Fruit fly (Drosophila melanogaster) whole organism, embryonic: ENCODE results near the gene Tip60.

Source experiments
- Antp ChIP-seq: fragments of 200-800 bp; sonication (Bioruptor generic); optimal IDR thresholded peaks from 3 replicates; lab custom pipeline; 2016; ENCODE audit warnings: missing biosample characterization, missing genetic modification characterization
- CG10209 ChIP-seq: fragments of 200-800 bp; sonication (Bioruptor generic); optimal IDR thresholded peaks from 3 replicates; lab custom pipeline; 2017; ENCODE audit warnings: missing biosample characterization, mild to moderate bottlenecking, missing genetic modification characterization, missing genetic modification reagents
- CG10267 ChIP-seq: fragments of 200-800 bp; sonication (Bioruptor generic); optimal IDR thresholded peaks from 2 replicates; lab custom pipeline; 2018; ENCODE audit warnings: missing biosample characterization, mild to moderate bottlenecking, missing genetic modification characterization, moderate library complexity
- CG10565 ChIP-seq: fragments of 200-800 bp; sonication (Bioruptor generic); optimal IDR thresholded peaks from 3 replicates; lab custom pipeline; 2016; ENCODE audit warnings: missing biosample characterization, mild to moderate bottlenecking, missing genetic modification characterization
- CG12104 ChIP-seq: fragments of 200-800 bp; sonication (Bioruptor generic); optimal IDR thresholded peaks from 3 replicates; lab custom pipeline; 2016; ENCODE audit warnings: missing biosample characterization, missing genetic modification characterization
- CG12744 ChIP-seq: fragments of 200-800 bp; sonication (Bioruptor generic); optimal IDR thresholded peaks from 2 replicates; lab custom pipeline; 2016; ENCODE audit warnings: missing biosample characterization, missing genetic modification characterization
- CG14965 ChIP-seq: fragments of 200-800 bp; sonication (Bioruptor generic); optimal IDR thresholded peaks from 2 replicates; lab custom pipeline; 2016; ENCODE audit warnings: missing biosample characterization, missing genetic modification characterization, borderline replicate concordance
- CG15073 ChIP-seq: fragments of 200-800 bp; sonication (Bioruptor generic); optimal IDR thresholded peaks from 2 replicates; lab custom pipeline; 2016; ENCODE audit warnings: missing biosample characterization, missing genetic modification characterization
- CG15479 ChIP-seq: fragments of 200-800 bp; sonication (Bioruptor generic); optimal IDR thresholded peaks from 3 replicates; lab custom pipeline; 2019; ENCODE audit warnings: missing biosample characterization, mild to moderate bottlenecking, missing genetic modification characterization, moderate library complexity
- CG17186 ChIP-seq: fragments of 200-800 bp; sonication (Bioruptor generic); optimal IDR thresholded peaks from 3 replicates; lab custom pipeline; 2017; ENCODE audit warnings: missing biosample characterization, missing genetic modification reagents, missing genetic modification characterization
- CG17568 ChIP-seq: fragments of 200-800 bp; sonication (Bioruptor generic); optimal IDR thresholded peaks from 2 replicates; lab custom pipeline; 2018; ENCODE audit warnings: missing biosample characterization, mild to moderate bottlenecking, missing genetic modification characterization, moderate library complexity
- CG1832 ChIP-seq: fragments of 200-800 bp; sonication (Bioruptor generic); optimal IDR thresholded peaks from 2 replicates; lab custom pipeline; 2017; ENCODE audit warnings: missing biosample characterization, mild to moderate bottlenecking, missing genetic modification characterization, inconsistent platforms
- CG18764 ChIP-seq: fragments of 200-800 bp; sonication (Bioruptor generic); optimal IDR thresholded peaks from 3 replicates; lab custom pipeline; 2016; ENCODE audit warnings: missing biosample characterization, missing genetic modification characterization
- CG2129 ChIP-seq: fragments of 200-800 bp; sonication (Bioruptor generic); IDR thresholded peaks from 2 replicates; pipeline ENCODE4 v1.3.6; 2022; ENCODE audit warnings: missing biosample characterization, missing genetic modification characterization; ENCODE audit not compliant: partially characterized antibody
- CG30431 ChIP-seq: fragments of 200-800 bp; sonication (Bioruptor generic); optimal IDR thresholded peaks from 2 replicates; lab custom pipeline; 2017; ENCODE audit warnings: missing biosample characterization, missing genetic modification characterization
- CG3163 ChIP-seq: fragments of 200-800 bp; sonication (Bioruptor generic); optimal IDR thresholded peaks from 3 replicates; lab custom pipeline; 2016; ENCODE audit warnings: missing biosample characterization, missing genetic modification characterization
- CG32532 ChIP-seq: fragments of 200-800 bp; sonication (Bioruptor generic); IDR thresholded peaks from 2 replicates; pipeline ENCODE4 v1.3.6; 2022; ENCODE audit warnings: missing biosample characterization, missing genetic modification characterization
- CG32767 ChIP-seq: fragments of 200-800 bp; sonication (Bioruptor generic); IDR thresholded peaks from 2 replicates; pipeline ENCODE4 v1.3.6; 2022; ENCODE audit warnings: missing biosample characterization, missing genetic modification characterization
- CG32772 ChIP-seq: fragments of 200-800 bp; sonication (Bioruptor generic); IDR thresholded peaks from 2 replicates; pipeline ENCODE4 v1.3.6; 2022; ENCODE audit warnings: missing biosample characterization, missing genetic modification characterization
- CG4328 ChIP-seq: fragments of 200-800 bp; sonication (Bioruptor generic); optimal IDR thresholded peaks from 3 replicates; lab custom pipeline; 2017; ENCODE audit warnings: missing biosample characterization, missing genetic modification reagents, missing genetic modification characterization
- CG4820 ChIP-seq: fragments of 200-800 bp; sonication (Bioruptor generic); optimal IDR thresholded peaks from 3 replicates; lab custom pipeline; 2016; ENCODE audit warnings: missing biosample characterization, missing genetic modification characterization
- CG5953 ChIP-seq: fragments of 200-800 bp; sonication (Bioruptor generic); IDR thresholded peaks from 2 replicates; pipeline ENCODE4 v1.3.6; 2022; ENCODE audit warnings: missing biosample characterization, missing genetic modification characterization
- CG8089 ChIP-seq: fragments of 200-800 bp; sonication (Bioruptor generic); optimal IDR thresholded peaks from 3 replicates; lab custom pipeline; 2016; ENCODE audit warnings: missing biosample characterization, missing genetic modification characterization
- CG9797 ChIP-seq: fragments of 200-800 bp; sonication (Bioruptor generic); optimal IDR thresholded peaks from 3 replicates; lab custom pipeline; 2018; ENCODE audit warnings: missing biosample characterization, mild to moderate bottlenecking, missing genetic modification characterization
- CoRest ChIP-seq: fragments of 200-800 bp; sonication (Bioruptor generic); optimal IDR thresholded peaks from 3 replicates; lab custom pipeline; 2018; ENCODE audit warnings: missing biosample characterization, mild to moderate bottlenecking, missing genetic modification characterization, moderate library complexity
- CrebB ChIP-seq: fragments of 200-800 bp; sonication (Bioruptor generic); optimal IDR thresholded peaks from 3 replicates; lab custom pipeline; 2018; ENCODE audit warnings: missing biosample characterization, mild to moderate bottlenecking, missing genetic modification characterization
- Dad ChIP-seq: fragments of 200-800 bp; sonication (Bioruptor generic); optimal IDR thresholded peaks from 3 replicates; lab custom pipeline; 2016; ENCODE audit warnings: missing biosample characterization, missing genetic modification characterization
- Dek ChIP-seq: fragments of 200-800 bp; sonication (Bioruptor generic); optimal IDR thresholded peaks from 3 replicates; lab custom pipeline; 2019; ENCODE audit warnings: missing biosample characterization, mild to moderate bottlenecking, missing genetic modification characterization, moderate library complexity
- Dip2 ChIP-seq: fragments of 200-800 bp; sonication (Bioruptor generic); IDR thresholded peaks from 2 replicates; pipeline ENCODE4 v1.3.6; 2022; ENCODE audit warnings: missing biosample characterization, missing genetic modification characterization
- Lpt ChIP-seq: fragments of >200 bp; optimal IDR thresholded peaks from 2 replicates; lab custom pipeline; 2018; ENCODE audit warnings: missing biosample characterization, missing genetic modification characterization
- Mrtf ChIP-seq: fragments of 200-800 bp; sonication (Bioruptor generic); IDR thresholded peaks from 3 replicates; pipeline ENCODE4 v1.3.6; 2022; ENCODE audit warnings: missing biosample characterization, missing genetic modification characterization
- Optix ChIP-seq: fragments of 200-800 bp; sonication (Bioruptor generic); IDR thresholded peaks from 3 replicates; pipeline ENCODE4 v1.3.6; 2022; ENCODE audit warnings: missing biosample characterization, missing genetic modification characterization
- ara ChIP-seq: fragments of 200-800 bp; sonication (Bioruptor generic); IDR thresholded peaks from 2 replicates; pipeline ENCODE4 v1.3.6; 2022; ENCODE audit warnings: missing biosample characterization, missing genetic modification characterization
- cas ChIP-seq: fragments of 200-800 bp; sonication (Bioruptor generic); IDR thresholded peaks from 2 replicates; pipeline ENCODE4 v1.3.6; 2022; ENCODE audit warnings: missing biosample characterization, missing genetic modification characterization
- caup ChIP-seq: fragments of 200-800 bp; sonication (Bioruptor generic); optimal IDR thresholded peaks from 3 replicates; lab custom pipeline; 2017; ENCODE audit warnings: missing biosample characterization, mild to moderate bottlenecking, missing genetic modification characterization, moderate library complexity; ENCODE audit not compliant: severe bottlenecking
- cg ChIP-seq: fragments of 200-800 bp; sonication (Bioruptor generic); optimal IDR thresholded peaks from 3 replicates; lab custom pipeline; 2019; ENCODE audit warnings: missing biosample characterization, mild to moderate bottlenecking, missing genetic modification characterization, moderate library complexity
- chn ChIP-seq: fragments of 200-800 bp; sonication (Bioruptor generic); optimal IDR thresholded peaks from 2 replicates; lab custom pipeline; 2016; ENCODE audit warnings: missing biosample characterization, missing genetic modification characterization
- corto ChIP-seq: fragments of 200-800 bp; sonication (Bioruptor generic); optimal IDR thresholded peaks from 2 replicates; lab custom pipeline; 2016; ENCODE audit warnings: missing biosample characterization, mild to moderate bottlenecking, missing genetic modification characterization, moderate library complexity
- crc ChIP-seq: fragments of 200-800 bp; sonication (Bioruptor generic); optimal IDR thresholded peaks from 2 replicates; lab custom pipeline; 2016; ENCODE audit warnings: missing biosample characterization, missing genetic modification characterization
- dm ChIP-seq: fragments of 200-800 bp; sonication (Bioruptor generic); optimal IDR thresholded peaks from 3 replicates; lab custom pipeline; 2016; ENCODE audit warnings: missing biosample characterization, missing genetic modification characterization
- fd64A ChIP-seq: fragments of 200-800 bp; sonication (Bioruptor generic); optimal IDR thresholded peaks from 3 replicates; lab custom pipeline; 2018; ENCODE audit warnings: missing biosample characterization, mild to moderate bottlenecking, missing genetic modification characterization
- h ChIP-seq: fragments of >200 bp; optimal IDR thresholded peaks from 2 replicates; lab custom pipeline; 2017
- hth ChIP-seq: fragments of >200 bp; optimal IDR thresholded peaks from 2 replicates; lab custom pipeline; 2017; ENCODE audit warnings: inconsistent platforms
- kay ChIP-seq: fragments of 200-800 bp; sonication (Bioruptor generic); optimal IDR thresholded peaks from 2 replicates; lab custom pipeline; 2016; ENCODE audit warnings: missing biosample characterization, missing genetic modification characterization
- nau ChIP-seq: fragments of 200-800 bp; sonication (Bioruptor generic); optimal IDR thresholded peaks from 3 replicates; lab custom pipeline; 2017; ENCODE audit warnings: missing biosample characterization, mild to moderate bottlenecking, missing genetic modification characterization, missing genetic modification reagents
- pita ChIP-seq: fragments of 200-800 bp; sonication (Bioruptor generic); optimal IDR thresholded peaks from 2 replicates; lab custom pipeline; 2017; ENCODE audit warnings: missing biosample characterization, mild to moderate bottlenecking, missing genetic modification characterization
- pum ChIP-seq: fragments of 200-800 bp; sonication (Bioruptor generic); optimal IDR thresholded peaks from 2 replicates; lab custom pipeline; 2016; ENCODE audit warnings: missing biosample characterization, missing genetic modification characterization
- scrt ChIP-seq: fragments of 200-800 bp; sonication (Bioruptor generic); optimal IDR thresholded peaks from 2 replicates; lab custom pipeline; 2018; ENCODE audit warnings: missing biosample characterization, mild to moderate bottlenecking, missing genetic modification characterization, moderate library complexity
- sens ChIP-seq: fragments of 200-800 bp; sonication (Bioruptor generic); peaks from one replicate; lab custom pipeline; 2016; ENCODE audit warnings: missing biosample characterization, missing genetic modification characterization
- sens-2 ChIP-seq: fragments of 200-800 bp; sonication (Bioruptor generic); IDR thresholded peaks from 2 replicates; pipeline ENCODE4 v1.3.6; 2022; ENCODE audit warnings: missing biosample characterization, missing genetic modification characterization
- sug ChIP-seq: fragments of 200-800 bp; optimal IDR thresholded peaks from 2 replicates; lab custom pipeline; 2019; ENCODE audit warnings: missing biosample characterization, mild to moderate bottlenecking, missing genetic modification characterization, moderate library complexity
- unc-4 ChIP-seq: fragments of 200-800 bp; sonication (Bioruptor generic); IDR thresholded peaks from 2 replicates; pipeline ENCODE4 v1.3.6; 2022; ENCODE audit warnings: missing biosample characterization, missing genetic modification characterization; ENCODE audit not compliant: partially characterized antibody
- usp ChIP-seq: fragments of >200 bp; optimal IDR thresholded peaks from 2 replicates; lab custom pipeline; 2017; ENCODE audit warnings: missing biosample characterization, missing genetic modification characterization

Gene Tip60

dm6 chrX:4105830-4106233 lies 11.5 kb downstream of the Tip60 start, which contains the start of gene cib (continued):
- TF ChIP-seq CG18764 (GFP tag; lab: Kevin White, UChicago) (no peak), CoRest (tag; lab: Kevin White, UChicago) (peak; percentile 26), usp (GFP tag; lab: Kevin White, UChicago) (no peak), cg (GFP tag; lab: Kevin White, UChicago) (no peak), CG4820 (GFP tag; lab: Kevin White, UChicago) (no peak), sens (GFP tag; lab: Kevin White, UChicago) (no peak), CG2129 (GFP tag; lab: Robert Waterston, UW) (peak; percentile 60), unc-4 (peak; percentile 77), sug (peak; percentile 63), scrt (GFP tag; lab: Kevin White, UChicago) (peak; percentile 28), CG17568 (GFP tag; lab: Kevin White, UChicago) (no peak), CG15073 (GFP tag; lab: Kevin White, UChicago) (no peak), CG8089 (GFP tag; lab: Kevin White, UChicago) (peak; percentile 6), chn (GFP tag; lab: Kevin White, UChicago) (peak; percentile 13), pita (GFP tag; lab: Kevin White, UChicago) (peak; percentile 100), Optix (GFP tag; lab: Robert Waterston, UW) (no peak), CG17186 (GFP tag; lab: Kevin White, UChicago) (peak; percentile 79), fd64A (GFP tag; lab: Kevin White, UChicago) (no peak), corto (no peak), CG30431 (no peak), Antp (GFP tag; lab: Kevin White, UChicago) (peak; percentile 10), Dad (peak; percentile 53), pum (GFP tag; lab: Kevin White, UChicago) (no peak), Mrtf (GFP tag; lab: Robert Waterston, UW) (no peak), CG3163 (GFP tag; lab: Kevin White, UChicago) (peak; percentile 26), Dip2 (GFP tag; lab: Robert Waterston, UW) (no peak), CG12104 (GFP tag; lab: Kevin White, UChicago) (no peak), dm (GFP tag; lab: Kevin White, UChicago) (no peak), hth (lab: Kevin White, UChicago) (no peak), CG9797 (peak; percentile 98), CG1832 (GFP tag; lab: Kevin White, UChicago) (no peak), CG32532 (GFP tag; lab: Robert Waterston, UW) (peak; percentile 68; the same call in 1 of the 2 replicates), kay (GFP tag; lab: Kevin White, UChicago) (no peak), sens-2 (no peak), CrebB (tag; lab: Kevin White, UChicago) (no peak), CG15479 (GFP tag; lab: Kevin White, UChicago) (no peak), h (lab: Kevin White, UChicago) (no peak), CG32772 (GFP tag; lab: Robert Waterston, UW) (peak; percentile 43; the same call in 1 of the 2 replicates), CG10267 (tag; lab: Kevin White, UChicago) (peak; percentile 77), nau (no peak), ara (GFP tag; lab: Robert Waterston, UW) (peak; percentile 36; the same call in 1 of the 2 replicates), CG10565 (GFP tag; lab: Kevin White, UChicago) (no peak), CG12744 (GFP tag; lab: Kevin White, UChicago) (peak; percentile 66), crc (GFP tag; lab: Kevin White, UChicago) (no peak), CG10209 (GFP tag; lab: Kevin White, UChicago) (peak; percentile 17), CG4328 (GFP tag; lab: Kevin White, UChicago) (no peak), cas (GFP tag; lab: Robert Waterston, UW) (no peak), CG14965 (no peak), Dek (tag; lab: Kevin White, UChicago) (peak; percentile 18), Lpt (GFP tag; lab: Kevin White, UChicago) (no peak), caup (peak; percentile 64), CG5953 (GFP tag; lab: Robert Waterston, UW) (no peak), CG32767 (no peak)
